Fruit fly (Drosophila melanogaster): ENCODE data around the gene Svil.

Svil gene

dm6 chr3L:2532377-2532776 lies 154.9 kb downstream of the Svil start:
- TF ChIP-seq h (GFP tag; optimal IDR thresholded peaks at IDR 0.05), result no peak
- no peak for TF ChIP-seq ey (GFP tag; optimal IDR thresholded peaks at IDR 0.05)
- no peak for TF ChIP-seq psq (GFP tag; optimal IDR thresholded peaks at IDR 0.05)
- TF ChIP-seq usp (GFP tag; optimal IDR thresholded peaks at IDR 0.05), result no peak
- TF ChIP-seq tai (GFP tag; optimal IDR thresholded peaks at IDR 0.05), result no peak
- TF ChIP-seq pan (optimal IDR thresholded peaks at IDR 0.05), result no peak
- TF ChIP-seq dmrt93B (GFP tag; optimal IDR thresholded peaks at IDR 0.05), result no peak
- TF ChIP-seq foxo (GFP tag; optimal IDR thresholded peaks at IDR 0.05), result no peak
- no peak for TF ChIP-seq rgr (GFP tag; optimal IDR thresholded peaks at IDR 0.05)
- TF ChIP-seq brk (GFP tag; optimal IDR thresholded peaks at IDR 0.05), result no peak
- no peak for TF ChIP-seq Mio (GFP tag; optimal IDR thresholded peaks at IDR 0.05)
- TF ChIP-seq Hnf4 (GFP tag; optimal IDR thresholded peaks at IDR 0.05), result no peak
- no peak for TF ChIP-seq Hr83 (GFP tag; optimal IDR thresholded peaks at IDR 0.05; ENCODE audit: poor library complexity, severe bottlenecking)
- no peak for TF ChIP-seq Dif (GFP tag; optimal IDR thresholded peaks at IDR 0.05; ENCODE audit: partially characterized antibody)
- TF ChIP-seq OdsH (GFP tag; optimal IDR thresholded peaks at IDR 0.05), result no peak

dm6 chr3L:2533000-2533731 lies 155.7 kb downstream of the Svil start:
- no peak for TF ChIP-seq Dfd (GFP tag; optimal IDR thresholded peaks at IDR 0.05)
- no peak for TF ChIP-seq lola (GFP tag; optimal IDR thresholded peaks at IDR 0.05)
- peak; percentile 30 for TF ChIP-seq dmrt93B (GFP tag; optimal IDR thresholded peaks at IDR 0.05)
- TF ChIP-seq jim (GFP tag; optimal IDR thresholded peaks at IDR 0.05), result no peak
- TF ChIP-seq HLH106 (tag; optimal IDR thresholded peaks at IDR 0.05), result peak; percentile 52
- no peak for TF ChIP-seq pan (optimal IDR thresholded peaks at IDR 0.05)
- no peak for TF ChIP-seq usp (GFP tag; optimal IDR thresholded peaks at IDR 0.05)
- TF ChIP-seq dl (GFP tag; optimal IDR thresholded peaks at IDR 0.05; ENCODE audit: insufficient read depth in 1 of 2, partially characterized antibody in 2 of 2), result no peak
- peak; percentile 25 for TF ChIP-seq fru (GFP tag; optimal IDR thresholded peaks at IDR 0.05)
- TF ChIP-seq Sp1 (GFP tag; optimal IDR thresholded peaks at IDR 0.05), result peak; percentile 20
- no peak for TF ChIP-seq N (GFP tag; optimal IDR thresholded peaks at IDR 0.05)
- TF ChIP-seq h (GFP tag; optimal IDR thresholded peaks at IDR 0.05), result peak; percentile 45
- no peak for TF ChIP-seq foxo (GFP tag; optimal IDR thresholded peaks at IDR 0.05)
- no peak for TF ChIP-seq woc (GFP tag; optimal IDR thresholded peaks at IDR 0.05)
- no peak for TF ChIP-seq ey (GFP tag; optimal IDR thresholded peaks at IDR 0.05)
- no peak for TF ChIP-seq Rel (GFP tag; optimal IDR thresholded peaks at IDR 0.05)
- TF ChIP-seq Rel (tag; optimal IDR thresholded peaks at IDR 0.05), result peak; percentile 91

- TF ChIP-seq CrebA (GFP tag; optimal IDR thresholded peaks at IDR 0.05; ENCODE audit: borderline replicate concordance) (no peak), sage (GFP tag; optimal IDR thresholded peaks at IDR 0.05) (peak; percentile 19), Hr83 (GFP tag; optimal IDR thresholded peaks at IDR 0.05; ENCODE audit: poor library complexity, severe bottlenecking) (no peak), jim (GFP tag; optimal IDR thresholded peaks at IDR 0.05) (no peak), Jra (GFP tag; optimal IDR thresholded peaks at IDR 0.05) (no peak), tai (GFP tag; optimal IDR thresholded peaks at IDR 0.05) (no peak), Vsx2 (GFP tag; optimal IDR thresholded peaks at IDR 0.05; ENCODE audit: partially characterized antibody) (no peak), GATAd (GFP tag; optimal IDR thresholded peaks at IDR 0.05) (no peak), Mio (GFP tag; optimal IDR thresholded peaks at IDR 0.05) (no peak), Sp1 (GFP tag; optimal IDR thresholded peaks at IDR 0.05) (peak; percentile 27), Hr78 (GFP tag; optimal IDR thresholded peaks at IDR 0.05) (no peak), fru (GFP tag; optimal IDR thresholded peaks at IDR 0.05) (peak; percentile 54), CG32264 (GFP tag; optimal IDR thresholded peaks at IDR 0.05) (peak; percentile 23), ey (GFP tag; optimal IDR thresholded peaks at IDR 0.05) (peak; percentile 82), usp (GFP tag; optimal IDR thresholded peaks at IDR 0.05) (no peak), lola (GFP tag; optimal IDR thresholded peaks at IDR 0.05) (no peak), pan (optimal IDR thresholded peaks at IDR 0.05) (no peak), psq (GFP tag; optimal IDR thresholded peaks at IDR 0.05) (peak; percentile 51), woc (GFP tag; optimal IDR thresholded peaks at IDR 0.05) (peak; percentile 16), dmrt93B (GFP tag; optimal IDR thresholded peaks at IDR 0.05) (peak; percentile 11), brk (GFP tag; optimal IDR thresholded peaks at IDR 0.05) (no peak), Dif (GFP tag; optimal IDR thresholded peaks at IDR 0.05; ENCODE audit: partially characterized antibody) (no peak), N (GFP tag; optimal IDR thresholded peaks at IDR 0.05) (no peak), CG9705 (GFP tag; optimal IDR thresholded peaks at IDR 0.05) (no peak), dl (GFP tag; optimal IDR thresholded peaks at IDR 0.05; ENCODE audit: insufficient read depth in 1 of 2, partially characterized antibody in 2 of 2) (no peak), sv (GFP tag; optimal IDR thresholded peaks at IDR 0.05) (no peak), HLH106 (tag; optimal IDR thresholded peaks at IDR 0.05) (peak; percentile 60), Hnf4 (GFP tag; optimal IDR thresholded peaks at IDR 0.05) (peak; percentile 29), rgr (GFP tag; optimal IDR thresholded peaks at IDR 0.05) (peak; percentile 67), Rel (GFP tag; optimal IDR thresholded peaks at IDR 0.05) (no peak), Rel (tag; optimal IDR thresholded peaks at IDR 0.05) (no peak), h (GFP tag; optimal IDR thresholded peaks at IDR 0.05) (peak; percentile 69), Abd-B (GFP tag; optimal IDR thresholded peaks at IDR 0.05) (no peak), Myc (optimal IDR thresholded peaks at IDR 0.05) (no peak), foxo (GFP tag; optimal IDR thresholded peaks at IDR 0.05) (peak in 1 of 2 experiments; percentile 52), OdsH (GFP tag; optimal IDR thresholded peaks at IDR 0.05) (peak; percentile 50), br (GFP tag; optimal IDR thresholded peaks at IDR 0.05) (peak; percentile 13), dsf (GFP tag; optimal IDR thresholded peaks at IDR 0.05; ENCODE audit: borderline replicate concordance) (no peak)
Observed at dm6 chr3L:2533732-2534073, 156.2 kb downstream of the Svil start.
